Fruit fly (Drosophila melanogaster): ENCODE data around the gene Cyp28d1.

Gene Cyp28d1

DNA sequence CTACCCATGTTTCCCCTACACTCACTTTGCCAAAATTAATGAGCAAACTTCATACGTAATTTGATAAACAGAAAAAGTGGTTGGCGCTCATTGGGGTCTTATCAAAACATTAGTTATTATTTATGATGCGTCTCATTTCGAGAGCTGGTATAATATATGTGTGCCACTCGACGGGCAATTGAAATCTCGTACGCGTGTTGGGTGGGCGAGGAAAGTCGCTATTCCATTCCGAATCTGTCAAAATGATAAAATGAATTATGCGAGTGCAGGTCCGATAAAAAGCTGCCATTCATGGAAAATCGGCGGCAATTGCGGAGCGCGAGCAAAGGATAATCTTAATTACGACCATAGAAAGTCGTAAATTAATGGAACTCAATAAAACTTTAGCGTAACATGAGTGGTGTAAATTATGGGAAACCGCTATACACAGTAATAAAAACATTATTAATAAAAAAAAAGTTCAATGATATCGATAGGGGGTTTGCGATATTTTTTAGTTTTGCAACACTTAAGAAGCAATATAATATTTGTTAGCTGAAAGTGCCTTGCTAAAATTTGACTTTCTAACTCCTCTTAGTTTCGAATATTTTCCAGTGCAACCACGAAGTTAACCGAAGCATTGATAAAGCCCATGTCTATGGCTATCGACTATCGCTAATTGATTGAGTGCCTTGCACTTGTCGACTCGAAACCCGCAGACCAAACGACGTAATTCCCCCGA, 32.1 kb downstream of the Cyp28d1 start (continued):
- TF ChIP-seq cwo (GFP tag; optimal IDR thresholded peaks at IDR 0.05) (peak; percentile 22), CG11504 (tag; optimal IDR thresholded peaks at IDR 0.05) (peak; percentile 41), jumu (GFP tag; optimal IDR thresholded peaks at IDR 0.05) (no peak), onecut (GFP tag; IDR thresholded peaks at IDR 0.05) (no peak), odd (GFP tag; optimal IDR thresholded peaks at IDR 0.05) (no peak), Nf-YC (tag; optimal IDR thresholded peaks at IDR 0.05) (no peak), CG4424 (GFP tag; optimal IDR thresholded peaks at IDR 0.05) (peak; percentile 17), Hmr (GFP tag; optimal IDR thresholded peaks at IDR 0.05) (peak; percentile 40), Scr (GFP tag; IDR thresholded peaks at IDR 0.05; ENCODE audit: partially characterized antibody) (peak; percentile 28; the same call in 1 of the 2 replicates), sens (GFP tag) (peak; percentile 80), Sox102F (GFP tag; optimal IDR thresholded peaks at IDR 0.05) (peak; percentile 24), dysf (GFP tag; IDR thresholded peaks at IDR 0.05) (peak; percentile 42; the same call in 1 of the 3 replicates), CG3407 (GFP tag; optimal IDR thresholded peaks at IDR 0.05) (no peak), Dek (tag; optimal IDR thresholded peaks at IDR 0.05) (no peak), Sox100B (GFP tag; optimal IDR thresholded peaks at IDR 0.05) (no peak), Hr51 (GFP tag; optimal IDR thresholded peaks at IDR 0.05) (peak in 1 of 2 experiments; percentile 46), corto (GFP tag; optimal IDR thresholded peaks at IDR 0.05) (peak; percentile 57), Ada2b (GFP tag; IDR thresholded peaks at IDR 0.05) (no peak), Ptx1 (GFP tag; IDR thresholded peaks at IDR 0.05) (0 out of 2 replicates have a peak, but pooled peaks have one; percentile 33), exex (tag; optimal IDR thresholded peaks at IDR 0.05) (peak; percentile 69), phol (tag; optimal IDR thresholded peaks at IDR 0.05) (peak; percentile 6), CG12071 (GFP tag; optimal IDR thresholded peaks at IDR 0.05) (no peak), eyg (GFP tag; optimal IDR thresholded peaks at IDR 0.05) (no peak), CG10267 (tag; optimal IDR thresholded peaks at IDR 0.05) (peak; percentile 33), Atf-2 (GFP tag; optimal IDR thresholded peaks at IDR 0.05) (no peak), dpn (GFP tag; optimal IDR thresholded peaks at IDR 0.05) (peak in 1 of 2 experiments; percentile 7), maf-S (GFP tag; optimal IDR thresholded peaks at IDR 0.05) (no peak), CG32772 (GFP tag; IDR thresholded peaks at IDR 0.05) (0 out of 2 replicates have a peak, but pooled peaks have one; percentile 13), CG12391 (tag; optimal IDR thresholded peaks at IDR 0.05) (peak; percentile 38), CG6683 (GFP tag; optimal IDR thresholded peaks at IDR 0.05) (no peak), CG13296 (GFP tag; optimal IDR thresholded peaks at IDR 0.05) (peak; percentile 17), slou (GFP tag; optimal IDR thresholded peaks at IDR 0.05) (no peak), ATbp (GFP tag; optimal IDR thresholded peaks at IDR 0.05) (peak; percentile 18), amos (GFP tag; IDR thresholded peaks at IDR 0.05; ENCODE audit: partially characterized antibody) (0 out of 2 replicates have a peak, but pooled peaks have one; percentile 18), ken (GFP tag; IDR thresholded peaks at IDR 0.05) (peak; percentile 30; the same call in 1 of the 3 replicates), CG17359 (tag; optimal IDR thresholded peaks at IDR 0.05) (peak; percentile 5), otp (GFP tag; IDR thresholded peaks at IDR 0.05) (no peak), CG18599 (GFP tag; optimal IDR thresholded peaks at IDR 0.05) (peak; percentile 20), CG11093 (GFP tag; IDR thresholded peaks at IDR 0.05) (no peak), CG8089 (GFP tag; optimal IDR thresholded peaks at IDR 0.05) (no peak), az2 (GFP tag; optimal IDR thresholded peaks at IDR 0.05) (peak; percentile 1), bsh (GFP tag; optimal IDR thresholded peaks at IDR 0.05) (peak in 1 of 2 experiments; percentile 16), row (GFP tag; IDR thresholded peaks at IDR 0.05) (peak; percentile 54; the same call in 2 of the 3 replicates), sob (GFP tag; IDR thresholded peaks at IDR 0.05) (0 out of 2 replicates have a peak, but pooled peaks have one; percentile 11), Hr3 (GFP tag; optimal IDR thresholded peaks at IDR 0.05) (no peak), Dad (GFP tag; optimal IDR thresholded peaks at IDR 0.05) (no peak), ci (GFP tag; IDR thresholded peaks at IDR 0.05) (0 out of 3 replicates have a peak, but pooled peaks have one; percentile 28), chinmo (GFP tag; IDR thresholded peaks at IDR 0.05; ENCODE audit: partially characterized antibody) (0 out of 4 replicates have a peak, but pooled peaks have one; percentile 41)

Data from whole organism, embryonic.